Worm (Caenorhabditis elegans) whole organism, late embryonic: ENCODE results near the gene ddx-15.

Experiments
- ahr-1 ChIP-seq: sonication (generic microtip); optimal IDR thresholded peaks from 2 replicates; lab custom pipeline; 2016; ENCODE audit warnings: missing genetic modification characterization, missing compliant biosample characterization
- che-1 ChIP-seq: sonication (generic microtip); optimal IDR thresholded peaks from 2 replicates; lab custom pipeline; 2016; ENCODE audit warnings: mild to moderate bottlenecking, missing genetic modification characterization, missing compliant biosample characterization
- pag-3 ChIP-seq: sonication (generic microtip); optimal IDR thresholded peaks from 2 replicates; lab custom pipeline; 2016; ENCODE audit warnings: missing compliant biosample characterization, missing genetic modification characterization, borderline replicate concordance
- pqm-1 ChIP-seq: sonication (generic microtip); optimal IDR thresholded peaks from 2 replicates; lab custom pipeline; 2016; ENCODE audit warnings: missing genetic modification characterization, missing compliant biosample characterization
- unc-86 ChIP-seq: sonication (generic microtip); optimal IDR thresholded peaks from 2 replicates; lab custom pipeline; 2016; ENCODE audit warnings: missing genetic modification characterization, missing compliant biosample characterization

ddx-15 gene

DNA sequence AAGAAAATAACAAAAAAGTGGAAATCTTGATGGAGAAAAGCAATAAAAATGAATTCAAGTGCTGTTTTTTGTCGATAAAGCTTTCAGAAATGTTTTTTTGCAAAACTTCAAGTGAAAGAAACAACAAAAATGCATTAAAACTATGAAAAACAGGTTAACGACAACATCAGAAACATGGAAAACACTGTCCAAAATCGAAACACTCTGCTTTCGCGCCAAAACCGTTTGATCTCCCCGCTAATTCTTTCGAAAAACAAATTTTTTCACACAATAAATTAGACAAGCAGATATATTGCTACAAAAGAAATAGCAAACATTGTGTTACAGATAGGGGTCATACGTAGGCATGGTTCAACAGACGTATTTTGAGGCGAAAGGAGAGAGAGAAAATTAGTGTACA is 49.7 kb downstream of the ddx-15 start:
- TF ChIP-seq che-1 (tag; lab: Kevin White, UChicago) = no peak
- TF ChIP-seq pag-3 = no peak
- TF ChIP-seq pqm-1 = no peak
- no peak for TF ChIP-seq unc-86 (tag; lab: Kevin White, UChicago)
- TF ChIP-seq ahr-1 (tag; lab: Kevin White, UChicago) = no peak
